Fruit fly (Drosophila melanogaster): ENCODE measurements around the gene vari.

DNA sequence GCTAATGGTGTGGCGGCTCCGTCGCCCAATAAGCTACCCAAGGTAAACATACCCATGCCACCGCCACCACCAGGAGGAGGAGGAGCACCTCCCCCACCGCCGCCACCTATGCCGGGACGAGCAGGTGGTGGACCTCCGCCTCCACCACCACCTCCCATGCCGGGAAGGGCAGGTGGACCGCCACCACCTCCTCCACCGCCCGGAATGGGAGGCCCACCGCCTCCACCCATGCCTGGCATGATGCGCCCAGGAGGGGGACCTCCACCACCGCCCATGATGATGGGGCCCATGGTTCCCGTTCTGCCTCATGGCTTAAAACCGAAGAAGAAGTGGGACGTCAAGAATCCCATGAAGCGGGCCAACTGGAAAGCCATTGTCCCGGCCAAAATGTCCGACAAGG, 32.2 kb downstream of the vari start:
- TF ChIP-seq CG4496 (GFP tag; IDR thresholded peaks at IDR 0.05): no peak
- no peak for TF ChIP-seq Ets98B (GFP tag; IDR thresholded peaks at IDR 0.05)
- no peak for TF ChIP-seq CG8159 (tag; optimal IDR thresholded peaks at IDR 0.05)
- no peak for TF ChIP-seq Pif1B (GFP tag; optimal IDR thresholded peaks at IDR 0.05)
- no peak for TF ChIP-seq Snoo (tag; optimal IDR thresholded peaks at IDR 0.05)
- TF ChIP-seq EcR (GFP tag; optimal IDR thresholded peaks at IDR 0.05): no peak
- no peak for TF ChIP-seq CG34367 (tag; optimal IDR thresholded peaks at IDR 0.05)
- TF ChIP-seq fd96Ca (GFP tag; IDR thresholded peaks at IDR 0.05): no peak
- TF ChIP-seq CG13204 (GFP tag; optimal IDR thresholded peaks at IDR 0.05): no peak
- TF ChIP-seq D1 (tag; optimal IDR thresholded peaks at IDR 0.05): no peak
- TF ChIP-seq rn (GFP tag; IDR thresholded peaks at IDR 0.05): no peak
- TF ChIP-seq CG14655 (GFP tag; optimal IDR thresholded peaks at IDR 0.05): no peak
- no peak for TF ChIP-seq CG32121 (GFP tag; IDR thresholded peaks at IDR 0.05)
- TF ChIP-seq CG15710 (tag; optimal IDR thresholded peaks at IDR 0.05): no peak

Measured in whole organism, pupa.